Fruit fly (Drosophila melanogaster) whole organism, embryonic: ENCODE measurements around the gene CG31826.

Source experiments
- Adf1 ChIP-seq: fragments of 200-800 bp; sonication (Bioruptor generic); IDR thresholded peaks from 2 replicates; pipeline ENCODE4 v1.3.6; 2022; ENCODE audit warnings: missing biosample characterization, missing genetic modification characterization
- BEAF-32 ChIP-seq: fragments of 200-800 bp; sonication (Bioruptor generic); optimal IDR thresholded peaks from 3 replicates; lab custom pipeline; 2017; ENCODE audit warnings: missing biosample characterization, missing genetic modification characterization, mild to moderate bottlenecking, moderate library complexity, missing genetic modification reagents
- CG12659 ChIP-seq: fragments of 200-800 bp; sonication (Bioruptor generic); optimal IDR thresholded peaks from 3 replicates; lab custom pipeline; 2017; ENCODE audit warnings: mild to moderate bottlenecking, missing biosample characterization, missing genetic modification reagents, missing genetic modification characterization
- CG14014 ChIP-seq: fragments of 200-800 bp; sonication (Bioruptor generic); IDR thresholded peaks from 2 replicates; pipeline ENCODE4 v1.3.6; 2022; ENCODE audit warnings: missing biosample characterization, missing genetic modification characterization
- CG14441 ChIP-seq: fragments of 200-800 bp; sonication (Bioruptor generic); IDR thresholded peaks from 2 replicates; pipeline ENCODE4 v1.3.6; 2022; ENCODE audit warnings: missing biosample characterization, missing genetic modification characterization
- CG1529 ChIP-seq: fragments of 200-800 bp; sonication (Bioruptor generic); optimal IDR thresholded peaks from 3 replicates; lab custom pipeline; 2018; ENCODE audit warnings: missing biosample characterization, missing genetic modification characterization
- CG15479 ChIP-seq: fragments of 200-800 bp; sonication (Bioruptor generic); optimal IDR thresholded peaks from 3 replicates; lab custom pipeline; 2019; ENCODE audit warnings: missing biosample characterization, mild to moderate bottlenecking, missing genetic modification characterization, moderate library complexity
- CG15514 ChIP-seq: fragments of 200-800 bp; sonication (Bioruptor generic); optimal IDR thresholded peaks from 3 replicates; lab custom pipeline; 2017; ENCODE audit warnings: missing biosample characterization, missing genetic modification characterization, mild to moderate bottlenecking, moderate library complexity, missing genetic modification reagents
- CG17612 ChIP-seq: fragments of 200-800 bp; sonication (Bioruptor generic); IDR thresholded peaks from 2 replicates; pipeline ENCODE4 v1.3.6; 2022; ENCODE audit warnings: missing biosample characterization, missing genetic modification characterization
- CG2199 ChIP-seq: fragments of 200-800 bp; sonication (Bioruptor generic); IDR thresholded peaks from 3 replicates; pipeline ENCODE4 v1.3.6; 2022; ENCODE audit warnings: missing biosample characterization, missing genetic modification characterization
- CG2712 ChIP-seq: fragments of 200-800 bp; optimal IDR thresholded peaks from 3 replicates; lab custom pipeline; 2019; ENCODE audit warnings: missing biosample characterization, mild to moderate bottlenecking, missing genetic modification characterization, moderate library complexity
- CG31224 ChIP-seq: fragments of 200-800 bp; sonication (Bioruptor generic); IDR thresholded peaks from 2 replicates; pipeline ENCODE4 v1.3.6; 2022; ENCODE audit warnings: missing biosample characterization, missing genetic modification characterization
- CG3163 ChIP-seq: fragments of 200-800 bp; sonication (Bioruptor generic); optimal IDR thresholded peaks from 3 replicates; lab custom pipeline; 2016; ENCODE audit warnings: missing biosample characterization, missing genetic modification characterization
- CG32767 ChIP-seq: fragments of 200-800 bp; sonication (Bioruptor generic); IDR thresholded peaks from 2 replicates; pipeline ENCODE4 v1.3.6; 2022; ENCODE audit warnings: missing biosample characterization, missing genetic modification characterization
- CG3847 ChIP-seq: fragments of 200-800 bp; sonication (Bioruptor generic); IDR thresholded peaks from 2 replicates; pipeline ENCODE4 v1.3.6; 2022; ENCODE audit warnings: missing biosample characterization, missing genetic modification characterization
- CG3995 ChIP-seq: fragments of 200-800 bp; sonication (Bioruptor generic); optimal IDR thresholded peaks from 3 replicates; lab custom pipeline; 2016; ENCODE audit warnings: missing biosample characterization, missing genetic modification characterization
- CG7357 ChIP-seq: fragments of 200-800 bp; sonication (Bioruptor generic); IDR thresholded peaks from 3 replicates; pipeline ENCODE4 v1.3.6; 2022; ENCODE audit warnings: missing biosample characterization, missing genetic modification characterization
- CTCF ChIP-seq: fragments of 200-800 bp; sonication (Bioruptor generic); optimal IDR thresholded peaks from 2 replicates; lab custom pipeline; 2017; ENCODE audit warnings: missing biosample characterization, mild to moderate bottlenecking, missing genetic modification characterization, moderate library complexity
- D ChIP-seq, 2 experiments: fragments of 200-800 bp in 1 of 2; fragments of >200 bp in 1 of 2; sonication (Bioruptor generic) in 1 of 2; optimal IDR thresholded peaks; 2 replicates in 1 of 2; 3 replicates in 1 of 2; lab custom pipeline; 2017; ENCODE audit warnings: mild to moderate bottlenecking in 1 of 2, missing biosample characterization in 1 of 2, missing genetic modification characterization in 1 of 2, missing genetic modification reagents in 1 of 2
- Dp ChIP-seq: fragments of 200-800 bp; sonication (Bioruptor generic); optimal IDR thresholded peaks from 2 replicates; lab custom pipeline; 2018; ENCODE audit warnings: missing biosample characterization, mild to moderate bottlenecking, missing genetic modification characterization, moderate library complexity
- E2f2 ChIP-seq: fragments of 200-800 bp; sonication (Bioruptor generic); IDR thresholded peaks from 2 replicates; pipeline ENCODE4 v1.3.6; 2022; ENCODE audit warnings: missing biosample characterization, missing genetic modification characterization
- Med ChIP-seq: fragments of 200-800 bp; sonication (Bioruptor generic); peaks from one replicate; lab custom pipeline; 2016; ENCODE audit warnings: missing biosample characterization, missing genetic modification characterization, mild to moderate bottlenecking, inconsistent platforms, moderate library complexity
- Nf-YB ChIP-seq: fragments of 200-800 bp; sonication (Bioruptor generic); optimal IDR thresholded peaks from 3 replicates; lab custom pipeline; 2019; ENCODE audit warnings: missing biosample characterization, mild to moderate bottlenecking, missing genetic modification characterization, moderate library complexity
- NfI ChIP-seq: fragments of 200-800 bp; sonication (Bioruptor generic); optimal IDR thresholded peaks from 3 replicates; lab custom pipeline; 2018; ENCODE audit warnings: missing biosample characterization, mild to moderate bottlenecking, missing genetic modification characterization, moderate library complexity
- Pdp1 ChIP-seq, 2 experiments: fragments of 200-800 bp; sonication (Bioruptor generic); optimal IDR thresholded peaks; 3 replicates each; lab custom pipeline; 2016; ENCODE audit warnings: missing biosample characterization in 2 of 2, missing genetic modification characterization in 2 of 2, mild to moderate bottlenecking in 1 of 2, moderate library complexity in 1 of 2
- Scr ChIP-seq: fragments of 200-800 bp; sonication (Bioruptor generic); IDR thresholded peaks from 2 replicates; pipeline ENCODE4 v1.3.6; 2022; ENCODE audit warnings: missing biosample characterization, missing genetic modification characterization; ENCODE audit not compliant: partially characterized antibody
- Sin3A ChIP-seq: fragments of >200 bp; optimal IDR thresholded peaks from 2 replicates; lab custom pipeline; 2018
- cad ChIP-seq: fragments of >200 bp; optimal IDR thresholded peaks from 2 replicates; lab custom pipeline; 2017; ENCODE audit warnings: missing biosample characterization, missing genetic modification characterization
- cg ChIP-seq: fragments of 200-800 bp; sonication (Bioruptor generic); optimal IDR thresholded peaks from 3 replicates; lab custom pipeline; 2019; ENCODE audit warnings: missing biosample characterization, mild to moderate bottlenecking, missing genetic modification characterization, moderate library complexity
- dimm ChIP-seq: fragments of 200-800 bp; sonication (Bioruptor generic); IDR thresholded peaks from 2 replicates; pipeline ENCODE4 v1.3.6; 2022; ENCODE audit warnings: missing biosample characterization, missing genetic modification characterization
- dmrt99B ChIP-seq: fragments of 200-800 bp; sonication (Bioruptor generic); optimal IDR thresholded peaks from 2 replicates; lab custom pipeline; 2018; ENCODE audit warnings: missing biosample characterization, mild to moderate bottlenecking, missing genetic modification characterization, moderate library complexity
- kah ChIP-seq: fragments of 200-800 bp; sonication (Bioruptor generic); optimal IDR thresholded peaks from 2 replicates; lab custom pipeline; 2018; ENCODE audit warnings: missing biosample characterization, mild to moderate bottlenecking, missing genetic modification characterization
- lab ChIP-seq: fragments of 200-800 bp; sonication (Bioruptor generic); optimal IDR thresholded peaks from 3 replicates; lab custom pipeline; 2017; ENCODE audit warnings: missing biosample characterization, missing genetic modification characterization, mild to moderate bottlenecking, moderate library complexity, missing genetic modification reagents
- pb ChIP-seq: fragments of 200-800 bp; sonication (Bioruptor generic); optimal IDR thresholded peaks from 3 replicates; lab custom pipeline; 2016; ENCODE audit warnings: missing biosample characterization, missing genetic modification characterization
- rib ChIP-seq: fragments of 200-800 bp; sonication (Bioruptor generic); IDR thresholded peaks from 2 replicates; pipeline ENCODE4 v1.3.6; 2022; ENCODE audit warnings: missing biosample characterization, missing genetic modification characterization
- sens ChIP-seq: fragments of 200-800 bp; sonication (Bioruptor generic); peaks from one replicate; lab custom pipeline; 2016; ENCODE audit warnings: missing biosample characterization, missing genetic modification characterization
- slp2 ChIP-seq: fragments of 200-800 bp; sonication (Bioruptor generic); optimal IDR thresholded peaks from 2 replicates; lab custom pipeline; 2016; ENCODE audit warnings: missing biosample characterization, missing genetic modification characterization
- stwl ChIP-seq: fragments of 200-800 bp; sonication (Bioruptor generic); optimal IDR thresholded peaks from 3 replicates; lab custom pipeline; 2018; ENCODE audit warnings: missing biosample characterization, mild to moderate bottlenecking, missing genetic modification characterization, moderate library complexity
- sug ChIP-seq: fragments of 200-800 bp; optimal IDR thresholded peaks from 2 replicates; lab custom pipeline; 2019; ENCODE audit warnings: missing biosample characterization, mild to moderate bottlenecking, missing genetic modification characterization, moderate library complexity
- toy ChIP-seq: fragments of 200-800 bp; sonication (Bioruptor generic); IDR thresholded peaks from 2 replicates; pipeline ENCODE4 v1.3.6; 2022; ENCODE audit warnings: missing biosample characterization, missing genetic modification characterization
- trem ChIP-seq: fragments of 200-800 bp; optimal IDR thresholded peaks from 3 replicates; lab custom pipeline; 2019; ENCODE audit warnings: missing biosample characterization, mild to moderate bottlenecking, missing genetic modification characterization, moderate library complexity
- trh ChIP-seq: fragments of 200-800 bp; sonication (Bioruptor generic); optimal IDR thresholded peaks from 2 replicates; lab custom pipeline; 2016; ENCODE audit warnings: missing biosample characterization, missing genetic modification characterization
- wdn ChIP-seq: fragments of 200-800 bp; sonication (Bioruptor generic); IDR thresholded peaks from 2 replicates; pipeline ENCODE4 v1.3.6; 2022; ENCODE audit warnings: missing biosample characterization, missing genetic modification characterization
- zfh1 ChIP-seq: fragments of 200-800 bp; sonication (Bioruptor generic); IDR thresholded peaks from 3 replicates; pipeline ENCODE4 v1.3.6; 2022; ENCODE audit warnings: missing biosample characterization, missing genetic modification characterization

Gene CG31826

DNA sequence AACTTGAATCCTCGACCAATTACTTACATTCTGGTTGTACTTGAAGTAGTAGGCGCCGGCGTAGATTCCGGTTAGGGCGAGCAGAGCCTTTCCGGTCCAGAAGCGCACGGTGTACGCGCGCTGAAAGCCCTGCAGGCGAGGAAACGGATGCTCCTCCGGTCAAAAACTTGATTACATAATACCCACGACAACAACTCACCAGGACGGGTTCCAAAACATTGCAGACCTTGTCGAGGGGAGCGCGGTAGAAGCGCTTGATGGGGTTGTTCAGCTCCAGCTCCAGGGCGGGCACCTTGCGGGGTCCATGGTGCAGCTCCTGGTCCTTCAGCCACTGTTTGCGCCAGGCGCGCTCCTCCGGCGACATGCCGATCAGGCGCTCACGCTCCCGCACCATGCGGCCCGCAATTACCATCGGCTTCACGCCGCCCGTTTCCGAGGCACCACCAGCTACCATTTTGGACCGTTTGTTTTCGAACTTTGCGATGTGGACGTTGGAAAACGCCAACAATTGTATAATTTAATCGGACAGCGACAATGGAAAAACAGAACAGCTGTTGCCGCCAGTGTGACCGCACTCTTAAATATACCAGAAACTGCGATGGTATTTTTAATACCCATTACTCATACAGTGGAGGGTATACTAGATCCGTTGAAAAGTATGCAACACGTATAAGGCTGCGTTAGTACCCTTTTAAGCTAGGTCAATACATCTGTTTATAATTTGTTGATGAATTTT lies 22.2 kb downstream of the CG31826 start, which contains the start of gene ND-B17 (continued):
- TF ChIP-seq CG15514 = no peak
- TF ChIP-seq CG14441 (GFP tag; lab: Robert Waterston, UW) = peak; percentile 65
- TF ChIP-seq CG32767 (GFP tag; lab: Robert Waterston, UW) = 0 out of 2 replicates have a peak, but pooled peaks have one; percentile 31
- TF ChIP-seq slp2 (GFP tag; lab: Kevin White, UChicago) = peak; percentile 56
- TF ChIP-seq CG31224 (GFP tag; lab: Robert Waterston, UW) = no peak
- no peak for TF ChIP-seq NfI (GFP tag; lab: Kevin White, UChicago)
- TF ChIP-seq wdn (GFP tag; lab: Robert Waterston, UW) = 0 out of 2 replicates have a peak, but pooled peaks have one; percentile 11
- no peak for TF ChIP-seq pb (GFP tag; lab: Kevin White, UChicago)
- peak; percentile 19 for TF ChIP-seq CG2712
- peak; percentile 57 for TF ChIP-seq CG3847 (GFP tag; lab: Robert Waterston, UW)
- 0 out of 2 replicates have a peak, but pooled peaks have one; percentile 8 for TF ChIP-seq CG17612 (GFP tag; lab: Robert Waterston, UW)
- TF ChIP-seq dimm = no peak
- no peak for TF ChIP-seq CG1529 (GFP tag; lab: Kevin White, UChicago)
- peak; percentile 29 for TF ChIP-seq sug (tag; lab: Kevin White, UChicago)
- no peak for TF ChIP-seq Nf-YB (GFP tag; lab: Kevin White, UChicago)
- no peak for TF ChIP-seq dmrt99B

DNA sequence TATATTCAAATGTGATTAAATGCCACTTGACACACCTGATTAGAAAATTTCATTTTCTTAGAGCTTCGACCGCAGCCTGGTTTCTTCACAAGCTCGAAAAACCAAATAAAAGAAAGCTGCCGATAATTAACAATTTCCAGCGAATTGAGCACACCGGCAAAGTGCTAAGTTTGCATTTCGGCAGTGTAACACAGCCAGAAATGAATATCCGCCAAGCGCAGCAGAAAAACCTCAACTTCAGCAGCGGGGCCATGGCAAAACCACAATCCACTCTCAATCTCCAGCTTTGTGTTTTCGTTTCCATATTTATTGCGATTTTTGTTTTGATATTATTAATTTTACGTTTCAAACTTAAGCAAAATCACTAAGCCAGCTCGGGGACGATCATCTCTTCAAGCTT lies 23.6 kb downstream of the CG31826 start:
- no peak for TF ChIP-seq CG2199 (GFP tag; lab: Robert Waterston, UW)
- TF ChIP-seq rib (GFP tag; lab: Robert Waterston, UW) = 0 out of 2 replicates have a peak, but pooled peaks have one; percentile 37
- TF ChIP-seq sens = peak; percentile 36
- no peak for TF ChIP-seq CG12659 (GFP tag; lab: Kevin White, UChicago)

DNA sequence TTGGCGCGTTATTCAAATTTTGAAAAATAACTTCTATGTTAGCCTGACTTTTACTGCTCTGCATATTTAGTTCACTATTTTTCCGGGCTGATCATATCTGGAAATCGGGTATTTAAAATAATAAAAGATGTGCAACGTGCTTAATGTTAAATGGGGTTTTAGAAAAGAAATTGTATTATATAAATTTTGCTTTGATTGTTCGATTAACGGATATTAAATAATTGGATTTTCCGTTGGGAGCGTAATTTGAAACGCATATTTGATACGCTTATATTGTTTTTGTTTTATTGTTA lies 24.7 kb downstream of the CG31826 start:
- peak in 1 of 2 experiments; percentile 61 for TF ChIP-seq Pdp1 (GFP tag; optimal IDR thresholded peaks at IDR 0.05; lab: Kevin White, UChicago)
- TF ChIP-seq E2f2 = peak; percentile 45
- TF ChIP-seq dmrt99B = no peak
- TF ChIP-seq trem = peak; percentile 45
- no peak for TF ChIP-seq CG14014 (GFP tag; lab: Robert Waterston, UW)
- peak; percentile 15 for TF ChIP-seq CTCF
- TF ChIP-seq trh (GFP tag; lab: Kevin White, UChicago) = no peak
- TF ChIP-seq CG7357 = no peak
- TF ChIP-seq CG3163 (GFP tag; lab: Kevin White, UChicago) = no peak
- peak; percentile 76 for TF ChIP-seq sens
- TF ChIP-seq Dp (GFP tag; lab: Kevin White, UChicago) = peak; percentile 56
- no peak; the same call in 2 of the 3 replicates for TF ChIP-seq zfh1 (GFP tag; lab: Robert Waterston, UW)
- peak; percentile 32 for TF ChIP-seq BEAF-32 (GFP tag; lab: Kevin White, UChicago)

DNA sequence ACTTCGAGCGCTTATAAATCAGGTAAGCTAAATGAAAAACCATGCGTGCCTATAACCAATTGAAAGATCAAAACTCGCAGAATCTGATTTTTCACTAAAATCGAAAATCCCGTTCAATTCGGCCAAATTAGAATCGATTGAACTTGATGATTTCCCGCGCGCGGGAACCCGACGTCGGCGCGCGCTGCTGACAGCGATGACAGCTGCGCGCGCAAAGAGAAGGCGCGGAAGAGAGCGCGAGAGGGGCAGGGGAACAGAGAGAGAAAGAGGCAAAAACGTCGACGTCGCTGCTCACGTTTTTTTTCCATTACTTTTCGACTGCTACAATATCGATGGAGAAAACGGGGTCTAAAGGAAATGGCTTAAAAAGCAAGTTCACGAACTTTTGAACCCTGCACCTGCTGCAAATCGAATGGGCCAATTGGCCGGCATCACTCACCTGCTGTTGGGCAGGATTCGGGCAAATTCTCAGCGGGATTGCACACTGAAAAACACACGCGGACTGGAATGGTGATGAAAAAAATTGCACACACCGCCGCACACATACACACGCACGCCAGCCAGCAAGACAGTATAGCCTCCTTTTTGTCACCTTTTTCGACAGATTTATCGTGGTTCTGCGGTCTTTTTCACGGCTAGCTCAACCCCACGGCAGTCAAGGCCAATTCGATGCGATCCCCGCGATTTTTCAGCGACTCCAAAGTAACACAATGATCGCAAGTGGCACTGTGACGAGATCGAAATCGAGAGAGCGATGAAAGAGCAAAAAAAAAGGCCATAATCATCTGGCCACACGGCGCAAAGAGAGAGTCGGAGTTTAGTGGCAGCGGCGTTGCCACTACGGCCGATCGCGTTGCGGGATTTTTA lies 25.3 kb downstream of the CG31826 start, which contains the start of gene CycE:
CycE (minus strand) TSS at position 757 of the 867 bp plus-strand sequence.
- TF ChIP-seq CG15479 (GFP tag; lab: Kevin White, UChicago) (peak; percentile 83), CG15514 (peak; percentile 28), lab (no peak), kah (peak; percentile 63), cg (GFP tag; lab: Kevin White, UChicago) (peak; percentile 64), Sin3A (lab: Kevin White, UChicago) (peak; percentile 82), toy (0 out of 2 replicates have a peak, but pooled peaks have one; percentile 8), stwl (peak; percentile 4), D (optimal IDR thresholded peaks at IDR 0.05; lab: Kevin White, UChicago) (peak; percentile 42), D (GFP tag; optimal IDR thresholded peaks at IDR 0.05; lab: Kevin White, UChicago) (no peak), Scr (GFP tag; lab: Robert Waterston, UW) (peak; percentile 22; the same call in 1 of the 2 replicates), Adf1 (GFP tag; lab: Robert Waterston, UW) (peak; percentile 93), Med (GFP tag; lab: Kevin White, UChicago) (peak; percentile 61), cad (GFP tag; lab: Kevin White, UChicago) (peak; percentile 33), CG3995 (GFP tag; lab: Kevin White, UChicago) (peak; percentile 81), CG3163 (GFP tag; lab: Kevin White, UChicago) (peak; percentile 88)
